Fruit fly (Drosophila melanogaster): ENCODE data around the gene Fhos.

Gene Fhos

dm6 chr3L:8827868-8828159, 74.4 kb downstream of the Fhos start:
- no peak for TF ChIP-seq psq (optimal IDR thresholded peaks at IDR 0.05)
- no peak for TF ChIP-seq Myc (optimal IDR thresholded peaks at IDR 0.05)
- no peak for TF ChIP-seq insv (optimal IDR thresholded peaks at IDR 0.05)
- TF ChIP-seq ttk (optimal IDR thresholded peaks at IDR 0.05) = no peak
- no peak for TF ChIP-seq Sin3A (optimal IDR thresholded peaks at IDR 0.05)
- no peak for TF ChIP-seq h (optimal IDR thresholded peaks at IDR 0.05)

DNA sequence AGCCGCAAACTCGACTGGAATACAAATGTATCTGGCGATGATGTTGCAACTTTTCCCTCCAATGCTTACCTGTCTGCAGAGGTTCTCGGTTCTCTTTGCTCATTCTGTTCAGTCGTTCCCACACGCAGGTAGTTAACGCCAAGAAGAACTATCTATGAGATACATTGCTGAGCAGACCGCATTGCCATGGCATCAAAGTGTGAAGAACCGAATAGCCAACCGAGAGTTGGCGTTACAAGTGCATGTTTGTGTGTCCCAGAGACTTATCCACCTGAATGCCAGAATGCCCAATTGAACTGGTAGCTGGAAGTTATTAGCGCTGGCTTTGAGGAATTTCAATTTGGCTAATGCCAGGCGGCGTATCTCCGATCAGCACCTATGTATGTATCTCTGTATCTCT, 76.2 kb downstream of the Fhos start:
- TF ChIP-seq h (optimal IDR thresholded peaks at IDR 0.05) = no peak
- TF ChIP-seq Myc (optimal IDR thresholded peaks at IDR 0.05) = no peak
- no peak for TF ChIP-seq Sin3A (optimal IDR thresholded peaks at IDR 0.05)
- TF ChIP-seq psq (optimal IDR thresholded peaks at IDR 0.05) = no peak
- no peak for TF ChIP-seq ttk (optimal IDR thresholded peaks at IDR 0.05)
- no peak for TF ChIP-seq insv (optimal IDR thresholded peaks at IDR 0.05)

DNA sequence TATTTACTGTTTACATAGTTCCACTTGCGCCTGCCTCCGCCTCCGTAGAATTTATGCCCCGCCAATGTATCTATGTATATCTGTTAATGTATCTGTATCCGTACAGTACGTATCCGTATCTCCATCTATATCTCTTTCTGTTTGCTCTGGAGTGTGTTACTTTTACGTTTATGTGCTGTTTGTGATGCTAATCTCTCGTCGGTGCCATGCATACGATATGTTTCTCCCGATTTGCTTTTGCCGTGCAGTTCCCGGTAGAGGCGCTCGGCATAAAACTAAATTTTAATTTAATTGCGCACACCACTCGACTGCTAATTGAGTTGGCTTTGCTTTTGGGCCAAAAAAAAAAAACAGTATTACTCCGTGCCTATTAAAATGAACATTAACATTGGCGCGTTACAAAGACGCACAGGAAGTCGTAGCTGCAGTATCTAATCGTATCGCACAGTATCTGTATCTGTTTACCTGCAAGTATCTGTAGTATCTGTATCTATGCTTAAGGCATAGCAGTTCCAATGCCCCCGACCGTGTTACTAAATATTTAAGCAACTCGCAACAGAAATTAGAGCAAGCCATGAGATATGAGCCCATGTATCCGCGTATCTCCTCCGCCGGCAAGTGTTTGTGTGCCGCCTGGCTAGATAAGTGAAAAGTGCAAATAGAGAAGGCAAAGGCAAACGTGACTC, 76.7 kb downstream of the Fhos start:
- TF ChIP-seq Myc (optimal IDR thresholded peaks at IDR 0.05) (no peak), psq (optimal IDR thresholded peaks at IDR 0.05) (no peak), insv (optimal IDR thresholded peaks at IDR 0.05) (no peak), h (optimal IDR thresholded peaks at IDR 0.05) (no peak)

dm6 chr3L:8830954-8831353, 77.5 kb downstream of the Fhos start:
- no peak for TF ChIP-seq psq (optimal IDR thresholded peaks at IDR 0.05)
- TF ChIP-seq insv (optimal IDR thresholded peaks at IDR 0.05) = no peak
- no peak for TF ChIP-seq Sin3A (optimal IDR thresholded peaks at IDR 0.05)
- TF ChIP-seq h (optimal IDR thresholded peaks at IDR 0.05) = no peak
- TF ChIP-seq ttk (optimal IDR thresholded peaks at IDR 0.05) = no peak
- TF ChIP-seq Myc (optimal IDR thresholded peaks at IDR 0.05) = no peak

DNA sequence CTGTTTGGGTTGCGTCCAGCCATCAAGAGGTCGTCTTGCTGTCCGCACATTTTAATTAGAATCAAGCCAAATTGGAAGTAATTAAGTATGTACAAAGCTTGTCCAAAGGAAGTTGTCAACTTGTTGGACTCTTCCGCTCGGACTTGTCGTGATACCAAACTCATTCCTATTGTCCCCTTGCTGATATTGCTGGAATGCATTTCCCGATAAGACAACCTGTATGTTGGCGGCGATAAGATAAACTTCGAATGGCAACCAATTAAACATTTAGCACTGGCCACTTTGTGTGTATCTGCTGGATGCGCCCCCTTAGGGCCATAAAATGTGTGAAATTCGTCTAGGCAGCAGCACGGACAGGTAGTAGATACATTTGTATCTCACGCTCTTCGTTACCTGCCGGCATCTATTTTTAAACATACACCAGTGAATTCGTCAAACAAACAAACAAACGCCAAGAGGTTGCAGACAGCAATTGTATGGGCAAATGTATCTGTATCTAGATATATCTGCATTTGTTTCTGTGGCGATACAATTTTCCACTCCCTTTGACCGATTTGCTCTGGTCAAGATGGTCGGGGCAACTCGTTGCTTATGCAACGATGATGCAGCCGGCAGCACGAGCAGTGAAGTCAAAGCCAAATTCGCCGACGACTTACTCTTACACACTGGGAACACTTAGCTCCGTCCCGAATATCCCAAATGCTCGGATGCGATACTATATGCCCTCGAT, 79.5 kb downstream of the Fhos start:
- TF ChIP-seq h (optimal IDR thresholded peaks at IDR 0.05) (no peak), ttk (optimal IDR thresholded peaks at IDR 0.05) (no peak), Myc (optimal IDR thresholded peaks at IDR 0.05) (no peak)

DNA sequence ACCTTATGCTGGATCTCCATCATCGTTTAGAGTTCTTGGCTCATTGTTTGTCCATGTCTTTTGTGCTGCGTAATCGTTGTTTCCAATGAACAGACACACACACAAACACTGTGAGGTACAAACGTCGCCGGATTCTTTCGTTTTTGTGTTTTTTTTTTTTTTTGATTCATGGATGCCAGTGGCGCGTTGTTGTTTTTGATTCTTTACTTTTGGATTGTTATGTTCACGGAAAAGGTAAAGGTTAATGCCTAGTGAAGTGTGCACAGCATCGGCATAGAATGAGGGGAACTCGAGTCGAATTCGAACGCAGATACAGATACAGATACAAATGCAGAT, 80.0 kb downstream of the Fhos start:
- TF ChIP-seq h (optimal IDR thresholded peaks at IDR 0.05) (no peak), Sin3A (optimal IDR thresholded peaks at IDR 0.05) (no peak), Myc (optimal IDR thresholded peaks at IDR 0.05) (no peak), psq (optimal IDR thresholded peaks at IDR 0.05) (no peak), insv (optimal IDR thresholded peaks at IDR 0.05) (no peak), ttk (optimal IDR thresholded peaks at IDR 0.05) (no peak)

- TF ChIP-seq h (optimal IDR thresholded peaks at IDR 0.05) (no peak), ttk (optimal IDR thresholded peaks at IDR 0.05) (no peak), psq (optimal IDR thresholded peaks at IDR 0.05) (no peak), Myc (optimal IDR thresholded peaks at IDR 0.05) (no peak), insv (optimal IDR thresholded peaks at IDR 0.05) (no peak), Sin3A (optimal IDR thresholded peaks at IDR 0.05) (no peak)
Measured at dm6 chr3L:8834486-8834885, 81.1 kb downstream of the Fhos start.

DNA sequence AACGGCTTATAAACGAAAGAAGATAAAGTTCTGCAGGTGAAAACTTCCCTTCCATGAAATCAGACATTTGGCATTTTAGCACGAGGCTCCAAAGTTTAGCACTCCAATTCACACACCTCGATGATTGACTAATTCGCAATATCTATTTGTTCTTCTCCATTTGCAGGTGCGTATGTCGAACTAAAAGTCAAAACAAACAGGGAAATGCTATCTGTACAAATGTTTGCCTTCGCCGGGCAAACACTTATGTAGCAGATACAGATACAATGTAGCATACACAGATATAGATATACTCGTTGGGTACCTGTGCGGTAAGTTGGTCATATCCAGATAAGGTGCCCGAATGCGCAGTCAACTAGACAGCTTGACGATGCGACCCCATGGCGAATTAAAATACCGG, 81.5 kb downstream of the Fhos start:
- no peak for TF ChIP-seq h (optimal IDR thresholded peaks at IDR 0.05)
- TF ChIP-seq Sin3A (optimal IDR thresholded peaks at IDR 0.05) = no peak
- no peak for TF ChIP-seq insv (optimal IDR thresholded peaks at IDR 0.05)
- TF ChIP-seq ttk (optimal IDR thresholded peaks at IDR 0.05) = no peak
- TF ChIP-seq Myc (optimal IDR thresholded peaks at IDR 0.05) = no peak
- TF ChIP-seq psq (optimal IDR thresholded peaks at IDR 0.05) = no peak

DNA sequence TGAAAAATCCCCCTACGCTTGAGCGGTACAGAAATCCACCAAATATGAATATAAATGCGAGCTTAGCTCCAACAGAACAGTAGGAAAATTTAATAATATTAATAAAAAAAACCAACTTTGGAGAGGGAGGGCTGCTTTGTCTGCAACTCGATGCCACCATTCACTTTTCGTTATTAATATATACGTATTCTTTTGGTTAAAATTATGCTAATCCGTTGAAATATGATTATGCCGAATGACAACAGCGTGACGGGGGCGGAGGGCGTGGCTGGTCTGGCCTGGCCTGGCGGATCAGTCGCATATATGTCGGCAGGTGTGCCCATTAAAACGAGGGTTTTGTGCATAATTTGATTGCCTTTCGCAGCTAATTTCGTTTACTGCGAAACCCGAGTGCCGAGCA, 82.0 kb downstream of the Fhos start:
- no peak for TF ChIP-seq Sin3A (optimal IDR thresholded peaks at IDR 0.05)
- no peak for TF ChIP-seq Myc (optimal IDR thresholded peaks at IDR 0.05)
- no peak for TF ChIP-seq psq (optimal IDR thresholded peaks at IDR 0.05)
- no peak for TF ChIP-seq ttk (optimal IDR thresholded peaks at IDR 0.05)
- TF ChIP-seq insv (optimal IDR thresholded peaks at IDR 0.05) = no peak
- TF ChIP-seq h (optimal IDR thresholded peaks at IDR 0.05) = no peak

dm6 chr3L:8836162-8836561, 82.7 kb downstream of the Fhos start, which contains the start of gene CG32026:
Gene CG32026, plus strand, starts transcription at chr3L:8836462.
- TF ChIP-seq h (optimal IDR thresholded peaks at IDR 0.05) (no peak), ttk (optimal IDR thresholded peaks at IDR 0.05) (no peak), psq (optimal IDR thresholded peaks at IDR 0.05) (no peak), Myc (optimal IDR thresholded peaks at IDR 0.05) (no peak), insv (optimal IDR thresholded peaks at IDR 0.05) (no peak), Sin3A (optimal IDR thresholded peaks at IDR 0.05) (no peak)

DNA sequence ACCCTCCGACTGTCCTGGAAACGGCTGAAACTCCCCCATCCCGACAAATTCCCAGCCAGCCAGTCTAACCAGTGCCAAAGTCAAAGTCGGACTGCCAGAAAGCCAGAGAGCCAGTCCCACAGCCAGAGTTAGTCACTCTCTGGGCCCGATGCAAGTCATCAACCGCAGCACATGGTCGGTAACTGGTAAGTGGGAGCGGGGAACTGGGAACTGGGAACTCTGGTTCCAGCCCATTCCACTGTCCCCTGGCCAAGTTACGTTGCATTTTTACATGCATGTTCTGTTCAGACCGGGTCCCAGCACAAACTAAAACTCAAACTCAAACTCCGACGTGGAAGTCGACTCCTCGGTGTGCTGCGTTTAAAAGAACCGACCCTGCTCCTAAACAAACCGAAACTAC, 85.7 kb downstream of the Fhos start:
- TF ChIP-seq insv (optimal IDR thresholded peaks at IDR 0.05) (no peak), h (optimal IDR thresholded peaks at IDR 0.05) (no peak), Sin3A (optimal IDR thresholded peaks at IDR 0.05) (no peak), ttk (optimal IDR thresholded peaks at IDR 0.05) (no peak), psq (optimal IDR thresholded peaks at IDR 0.05) (no peak)

DNA sequence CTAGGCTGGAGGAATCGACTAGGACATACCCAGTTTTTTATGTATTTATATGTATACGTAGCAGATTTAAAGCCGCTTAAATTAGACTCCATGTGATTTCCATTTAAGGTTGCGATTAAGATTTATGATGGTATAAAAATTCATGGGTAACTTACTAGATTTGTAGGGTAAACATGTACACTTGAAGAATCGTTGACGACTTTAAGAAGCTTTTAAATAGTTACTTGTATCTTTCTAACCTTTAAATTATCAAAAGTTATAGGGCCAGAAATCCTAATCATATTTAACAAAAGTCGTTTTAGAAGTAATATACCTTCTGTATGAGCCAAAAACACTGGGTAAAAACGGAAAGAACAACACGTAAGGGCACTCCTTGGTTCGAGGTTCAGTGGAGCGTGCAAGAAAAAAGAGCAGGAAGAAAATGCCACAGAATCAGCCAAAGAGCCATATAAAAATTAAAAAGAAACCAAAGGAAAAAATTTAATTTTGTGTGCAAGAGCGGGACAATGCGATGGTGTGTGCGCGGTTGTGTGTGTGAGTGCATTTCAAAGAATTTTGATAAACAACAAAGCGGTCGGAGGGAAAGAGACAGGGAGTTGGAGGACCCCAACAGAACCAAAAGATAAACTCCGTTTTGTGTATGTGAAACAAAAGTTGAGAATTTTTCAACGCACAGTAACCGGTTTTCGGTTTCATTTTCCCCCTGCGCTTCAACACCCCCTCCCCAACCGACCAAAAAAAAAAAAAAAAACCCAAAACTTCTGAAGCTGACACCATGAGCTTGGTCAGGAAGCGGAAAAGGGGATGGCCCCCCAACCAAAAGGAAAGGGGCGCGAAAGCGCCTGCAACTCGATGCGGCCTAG, 86.4 kb downstream of the Fhos start:
- no peak for TF ChIP-seq ttk (optimal IDR thresholded peaks at IDR 0.05)
- TF ChIP-seq Myc (optimal IDR thresholded peaks at IDR 0.05) = no peak

Measured in Kc167 (cell line).